Fruit fly (Drosophila melanogaster) whole organism, embryonic: Measurements from ENCODE around the gene CG4313.

ENCODE experiments used
- Atf-2 ChIP-seq: fragments of 200-800 bp; sonication (Bioruptor generic); optimal IDR thresholded peaks from 2 replicates; lab custom pipeline; 2016; ENCODE audit warnings: missing biosample characterization, missing genetic modification characterization
- B-H1 ChIP-seq: fragments of 200-800 bp; sonication (Bioruptor generic); IDR thresholded peaks from 3 replicates; pipeline ENCODE4 v1.3.6; 2022; ENCODE audit warnings: missing biosample characterization, missing genetic modification characterization
- CG10462 ChIP-seq: fragments of 200-800 bp; sonication (Bioruptor generic); optimal IDR thresholded peaks from 2 replicates; lab custom pipeline; 2016; ENCODE audit warnings: missing biosample characterization, missing genetic modification characterization
- CG11085 ChIP-seq: fragments of 200-800 bp; sonication (Bioruptor generic); IDR thresholded peaks from 2 replicates; pipeline ENCODE4 v1.3.6; 2022; ENCODE audit warnings: missing biosample characterization, missing genetic modification characterization
- CG11398 ChIP-seq: fragments of 200-800 bp; sonication (Bioruptor generic); optimal IDR thresholded peaks from 2 replicates; lab custom pipeline; 2016; ENCODE audit warnings: missing biosample characterization, missing genetic modification characterization
- CG11723 ChIP-seq: fragments of 200-800 bp; sonication (Bioruptor generic); optimal IDR thresholded peaks from 2 replicates; lab custom pipeline; 2017; ENCODE audit warnings: missing biosample characterization, mild to moderate bottlenecking, missing genetic modification characterization
- CG12071 ChIP-seq: fragments of 200-800 bp; sonication (Bioruptor generic); optimal IDR thresholded peaks from 3 replicates; lab custom pipeline; 2018; ENCODE audit warnings: missing biosample characterization, mild to moderate bottlenecking, missing genetic modification characterization
- CG12659 ChIP-seq: fragments of 200-800 bp; sonication (Bioruptor generic); optimal IDR thresholded peaks from 3 replicates; lab custom pipeline; 2017; ENCODE audit warnings: mild to moderate bottlenecking, missing biosample characterization, missing genetic modification reagents, missing genetic modification characterization
- CG16863 ChIP-seq: fragments of 200-800 bp; sonication (Bioruptor generic); optimal IDR thresholded peaks from 3 replicates; lab custom pipeline; 2016; ENCODE audit warnings: missing biosample characterization, missing genetic modification characterization
- CG17328 ChIP-seq: fragments of 200-800 bp; sonication (Bioruptor generic); IDR thresholded peaks from 2 replicates; pipeline ENCODE4 v1.3.6; 2022; ENCODE audit warnings: missing biosample characterization, missing genetic modification characterization
- CG17568 ChIP-seq: fragments of 200-800 bp; sonication (Bioruptor generic); optimal IDR thresholded peaks from 2 replicates; lab custom pipeline; 2018; ENCODE audit warnings: missing biosample characterization, mild to moderate bottlenecking, missing genetic modification characterization, moderate library complexity
- CG30403 ChIP-seq: fragments of 200-800 bp; sonication (Bioruptor generic); optimal IDR thresholded peaks from 3 replicates; lab custom pipeline; 2016; ENCODE audit warnings: missing biosample characterization, missing genetic modification characterization
- CG34376 ChIP-seq: fragments of 200-800 bp; sonication (Bioruptor generic); optimal IDR thresholded peaks from 2 replicates; lab custom pipeline; 2018; ENCODE audit warnings: missing biosample characterization, mild to moderate bottlenecking, missing genetic modification characterization
- CG4617 ChIP-seq: fragments of 200-800 bp; sonication (Bioruptor generic); optimal IDR thresholded peaks from 3 replicates; lab custom pipeline; 2016; ENCODE audit warnings: missing biosample characterization, missing genetic modification characterization, borderline replicate concordance
- CG4820 ChIP-seq: fragments of 200-800 bp; sonication (Bioruptor generic); optimal IDR thresholded peaks from 3 replicates; lab custom pipeline; 2016; ENCODE audit warnings: missing biosample characterization, missing genetic modification characterization
- CG6854 ChIP-seq: fragments of 200-800 bp; sonication (Bioruptor generic); optimal IDR thresholded peaks from 3 replicates; lab custom pipeline; 2017; ENCODE audit warnings: missing biosample characterization, mild to moderate bottlenecking, missing genetic modification characterization
- CG7357 ChIP-seq: fragments of 200-800 bp; sonication (Bioruptor generic); IDR thresholded peaks from 3 replicates; pipeline ENCODE4 v1.3.6; 2022; ENCODE audit warnings: missing biosample characterization, missing genetic modification characterization
- CG8478 ChIP-seq: fragments of >200 bp; optimal IDR thresholded peaks from 2 replicates; lab custom pipeline; 2018
- CG8924 ChIP-seq: fragments of 200-800 bp; optimal IDR thresholded peaks from 3 replicates; lab custom pipeline; 2019; ENCODE audit warnings: missing biosample characterization, mild to moderate bottlenecking, missing genetic modification characterization, moderate library complexity
- CG9215 ChIP-seq: fragments of 200-800 bp; sonication (Bioruptor generic); IDR thresholded peaks from 2 replicates; pipeline ENCODE4 v1.3.6; 2022; ENCODE audit warnings: missing biosample characterization, missing genetic modification characterization
- CHES-1-like ChIP-seq: fragments of 200-800 bp; sonication (Bioruptor generic); optimal IDR thresholded peaks from 2 replicates; lab custom pipeline; 2016; ENCODE audit warnings: missing biosample characterization, missing genetic modification characterization
- CoRest ChIP-seq: fragments of 200-800 bp; sonication (Bioruptor generic); optimal IDR thresholded peaks from 3 replicates; lab custom pipeline; 2018; ENCODE audit warnings: missing biosample characterization, mild to moderate bottlenecking, missing genetic modification characterization, moderate library complexity
- D ChIP-seq, 2 experiments: fragments of 200-800 bp in 1 of 2; fragments of >200 bp in 1 of 2; sonication (Bioruptor generic) in 1 of 2; optimal IDR thresholded peaks; 2 replicates in 1 of 2; 3 replicates in 1 of 2; lab custom pipeline; 2017; ENCODE audit warnings: mild to moderate bottlenecking in 1 of 2, missing biosample characterization in 1 of 2, missing genetic modification characterization in 1 of 2, missing genetic modification reagents in 1 of 2
- D19B ChIP-seq: fragments of 200-800 bp; sonication (Bioruptor generic); optimal IDR thresholded peaks from 2 replicates; lab custom pipeline; 2017; ENCODE audit warnings: missing biosample characterization, mild to moderate bottlenecking, missing genetic modification characterization
- Dfd ChIP-seq, 2 experiments: fragments of >200 bp; optimal IDR thresholded peaks; 2 replicates each; lab custom pipeline; 2017; ENCODE audit warnings: missing biosample characterization in 2 of 2, missing genetic modification characterization in 2 of 2
- E2f2 ChIP-seq: fragments of 200-800 bp; sonication (Bioruptor generic); IDR thresholded peaks from 2 replicates; pipeline ENCODE4 v1.3.6; 2022; ENCODE audit warnings: missing biosample characterization, missing genetic modification characterization
- GATAe ChIP-seq: fragments of 200-800 bp; sonication (Bioruptor generic); conservative IDR thresholded peaks from 2 replicates; pipeline ENCODE4 v1.3.6; 2022; ENCODE audit warnings: missing biosample characterization, missing genetic modification characterization
- Gug ChIP-seq: fragments of 200-800 bp; sonication (Bioruptor generic); IDR thresholded peaks from 4 replicates; pipeline ENCODE4 v1.3.6; 2022; ENCODE audit warnings: missing biosample characterization, missing genetic modification characterization
- HLH54F ChIP-seq: fragments of 200-800 bp; sonication (Bioruptor generic); optimal IDR thresholded peaks from 3 replicates; lab custom pipeline; 2016; ENCODE audit warnings: missing biosample characterization, missing genetic modification characterization
- HmgZ ChIP-seq: fragments of 200-800 bp; sonication (Bioruptor generic); optimal IDR thresholded peaks from 2 replicates; lab custom pipeline; 2018; ENCODE audit warnings: missing biosample characterization, mild to moderate bottlenecking, missing genetic modification characterization
- Mad ChIP-seq: fragments of 200-800 bp; sonication (Bioruptor generic); optimal IDR thresholded peaks from 2 replicates; lab custom pipeline; 2016; ENCODE audit warnings: missing biosample characterization, missing genetic modification characterization
- Oaz ChIP-seq: fragments of 200-800 bp; sonication (Bioruptor generic); IDR thresholded peaks from 2 replicates; pipeline ENCODE4 v1.3.6; 2022; ENCODE audit warnings: missing biosample characterization, missing genetic modification characterization
- PHDP ChIP-seq: fragments of 200-800 bp; sonication (Bioruptor generic); optimal IDR thresholded peaks from 3 replicates; lab custom pipeline; 2018; ENCODE audit warnings: missing biosample characterization, mild to moderate bottlenecking, missing genetic modification characterization, moderate library complexity
- Tbp ChIP-seq: fragments of >200 bp; optimal IDR thresholded peaks from 2 replicates; lab custom pipeline; 2018; ENCODE audit warnings: missing biosample characterization, missing genetic modification characterization
- ac ChIP-seq: fragments of 200-800 bp; sonication (Bioruptor generic); optimal IDR thresholded peaks from 3 replicates; lab custom pipeline; 2017; ENCODE audit warnings: missing biosample characterization, mild to moderate bottlenecking, missing genetic modification characterization
- ase ChIP-seq: fragments of 200-800 bp; sonication (Bioruptor generic); IDR thresholded peaks from 3 replicates; pipeline ENCODE4 v1.3.6; 2022; ENCODE audit warnings: missing biosample characterization, missing genetic modification characterization
- ash1 ChIP-seq: fragments of 200-800 bp; sonication (Bioruptor generic); optimal IDR thresholded peaks from 2 replicates; lab custom pipeline; 2018; ENCODE audit warnings: missing biosample characterization, mild to moderate bottlenecking, missing genetic modification characterization
- chn ChIP-seq: fragments of 200-800 bp; sonication (Bioruptor generic); optimal IDR thresholded peaks from 2 replicates; lab custom pipeline; 2016; ENCODE audit warnings: missing biosample characterization, missing genetic modification characterization
- crp ChIP-seq, 2 experiments: fragments of 200-800 bp; sonication (Bioruptor generic); optimal IDR thresholded peaks; 2 replicates in 1 of 2; 3 replicates in 1 of 2; lab custom pipeline; 2017; ENCODE audit warnings: missing biosample characterization in 2 of 2, missing genetic modification characterization in 2 of 2, mild to moderate bottlenecking in 1 of 2, moderate library complexity in 1 of 2
- da ChIP-seq: fragments of 200-800 bp; sonication (Bioruptor generic); optimal IDR thresholded peaks from 2 replicates; lab custom pipeline; 2016; ENCODE audit warnings: missing biosample characterization, missing genetic modification characterization
- dpn ChIP-seq, 2 experiments: fragments of 200-800 bp; sonication (Bioruptor generic); optimal IDR thresholded peaks; 3 replicates each; lab custom pipeline; 2016; ENCODE audit warnings: missing biosample characterization in 2 of 2, missing genetic modification characterization in 2 of 2
- en ChIP-seq: fragments of 200-800 bp; sonication (Bioruptor generic); optimal IDR thresholded peaks from 2 replicates; lab custom pipeline; 2016; ENCODE audit warnings: missing biosample characterization, missing genetic modification characterization
- ftz-f1 ChIP-seq: fragments of 200-800 bp; sonication (Bioruptor generic); optimal IDR thresholded peaks from 2 replicates; lab custom pipeline; 2016; ENCODE audit warnings: missing biosample characterization, missing genetic modification characterization
- lola ChIP-seq, 3 experiments: fragments of >200 bp in 2 of 3; fragments of 200-800 bp in 1 of 3; sonication (Bioruptor generic) in 1 of 3; optimal IDR thresholded peaks; 2 replicates each; lab custom pipeline; 2017 to 2019; ENCODE audit warnings: missing biosample characterization in 3 of 3, missing genetic modification characterization in 3 of 3, mild to moderate bottlenecking in 1 of 3, moderate library complexity in 1 of 3
- mirr ChIP-seq: fragments of 200-800 bp; sonication (Bioruptor generic); optimal IDR thresholded peaks from 3 replicates; lab custom pipeline; 2018; ENCODE audit warnings: missing biosample characterization, mild to moderate bottlenecking, missing genetic modification characterization
- odd ChIP-seq: fragments of 200-800 bp; sonication (Bioruptor generic); optimal IDR thresholded peaks from 2 replicates; lab custom pipeline; 2017; ENCODE audit warnings: missing biosample characterization, mild to moderate bottlenecking, missing genetic modification characterization
- rib ChIP-seq: fragments of 200-800 bp; sonication (Bioruptor generic); IDR thresholded peaks from 2 replicates; pipeline ENCODE4 v1.3.6; 2022; ENCODE audit warnings: missing biosample characterization, missing genetic modification characterization
- ssp ChIP-seq: fragments of 200-800 bp; sonication (Bioruptor generic); IDR thresholded peaks from 2 replicates; pipeline ENCODE4 v1.3.6; 2022; ENCODE audit warnings: missing biosample characterization, missing genetic modification characterization
- tin ChIP-seq: fragments of 200-800 bp; sonication (Bioruptor generic); optimal IDR thresholded peaks from 3 replicates; lab custom pipeline; 2016; ENCODE audit warnings: missing biosample characterization, missing genetic modification characterization
- trem ChIP-seq: fragments of 200-800 bp; optimal IDR thresholded peaks from 3 replicates; lab custom pipeline; 2019; ENCODE audit warnings: missing biosample characterization, mild to moderate bottlenecking, missing genetic modification characterization, moderate library complexity
- yki ChIP-seq: fragments of >200 bp; optimal IDR thresholded peaks from 3 replicates; lab custom pipeline; 2018
- zfh1 ChIP-seq: fragments of 200-800 bp; sonication (Bioruptor generic); IDR thresholded peaks from 3 replicates; pipeline ENCODE4 v1.3.6; 2022; ENCODE audit warnings: missing biosample characterization, missing genetic modification characterization

CG4313 gene

dm6 chrX:2070708-2071063 is 29.0 kb downstream of the CG4313 start (continued):
- TF ChIP-seq ssp (GFP tag; lab: Robert Waterston, UW) (peak; percentile 51; the same call in 1 of the 2 replicates), Mad (peak; percentile 14), da (GFP tag; lab: Kevin White, UChicago) (no peak), Oaz (GFP tag; lab: Robert Waterston, UW) (peak; percentile 61), HLH54F (GFP tag; lab: Kevin White, UChicago) (peak; percentile 53), GATAe (no peak), B-H1 (GFP tag; lab: Robert Waterston, UW) (peak; percentile 47; the same call in 2 of the 3 replicates), CG8478 (no peak), PHDP (tag; lab: Kevin White, UChicago) (peak; percentile 55), CG11398 (GFP tag; lab: Kevin White, UChicago) (peak; percentile 46), dpn (GFP tag; optimal IDR thresholded peaks at IDR 0.05; lab: Kevin White, UChicago) (peak; percentile 61 to 74), CHES-1-like (GFP tag; lab: Kevin White, UChicago) (peak; percentile 36), CG11085 (GFP tag; lab: Robert Waterston, UW) (peak; percentile 41; the same call in 1 of the 2 replicates), ftz-f1 (GFP tag; lab: Kevin White, UChicago) (no peak), E2f2 (GFP tag; lab: Robert Waterston, UW) (peak; percentile 43), ac (GFP tag; lab: Kevin White, UChicago) (no peak), rib (peak; percentile 74), CG8924 (tag; lab: Kevin White, UChicago) (peak; percentile 37), CG34376 (peak; percentile 33), ase (GFP tag; lab: Robert Waterston, UW) (peak; percentile 71), CoRest (tag; lab: Kevin White, UChicago) (peak; percentile 54), CG7357 (GFP tag; lab: Robert Waterston, UW) (peak; percentile 63; the same call in 2 of the 3 replicates), en (GFP tag; lab: Kevin White, UChicago) (peak; percentile 6), CG9215 (GFP tag; lab: Robert Waterston, UW) (peak; percentile 76), CG17328 (GFP tag; lab: Robert Waterston, UW) (peak; percentile 55; the same call in 1 of the 2 replicates), CG11723 (peak; percentile 5), CG4617 (GFP tag; lab: Kevin White, UChicago) (no peak), lola (GFP tag; optimal IDR thresholded peaks at IDR 0.05; lab: Kevin White, UChicago) (peak in 1 of 3 experiments; percentile 5), tin (GFP tag; lab: Kevin White, UChicago) (peak; percentile 42), yki (lab: Kevin White, UChicago) (no peak), ash1 (GFP tag; lab: Kevin White, UChicago) (no peak), Gug (peak; percentile 63; the same call in 2 of the 4 replicates), zfh1 (peak; percentile 74; the same call in 2 of the 3 replicates), Dfd (GFP tag; optimal IDR thresholded peaks at IDR 0.05; lab: Kevin White, UChicago) (no peak), Atf-2 (peak; percentile 26), odd (GFP tag; lab: Kevin White, UChicago) (no peak), crp (GFP tag; optimal IDR thresholded peaks at IDR 0.05; lab: Kevin White, UChicago) (no peak), CG12071 (GFP tag; lab: Kevin White, UChicago) (peak; percentile 57), CG4820 (GFP tag; lab: Kevin White, UChicago) (peak; percentile 37), trem (tag; lab: Kevin White, UChicago) (no peak), CG17568 (GFP tag; lab: Kevin White, UChicago) (no peak), CG30403 (GFP tag; lab: Kevin White, UChicago) (peak; percentile 57), CG16863 (GFP tag; lab: Kevin White, UChicago) (peak; percentile 56), HmgZ (peak; percentile 53), Tbp (no peak), mirr (GFP tag; lab: Kevin White, UChicago) (peak; percentile 32), CG10462 (GFP tag; lab: Kevin White, UChicago) (no peak), CG12659 (peak; percentile 54), CG6854 (GFP tag; lab: Kevin White, UChicago) (peak; percentile 56), D (optimal IDR thresholded peaks at IDR 0.05; lab: Kevin White, UChicago) (no peak), D (GFP tag; optimal IDR thresholded peaks at IDR 0.05; lab: Kevin White, UChicago) (peak; percentile 36), D19B (GFP tag; lab: Kevin White, UChicago) (peak; percentile 78), chn (GFP tag; lab: Kevin White, UChicago) (peak; percentile 21)
